Worm (Caenorhabditis elegans): Measurements from ENCODE around the gene DH11.2.

DNA sequence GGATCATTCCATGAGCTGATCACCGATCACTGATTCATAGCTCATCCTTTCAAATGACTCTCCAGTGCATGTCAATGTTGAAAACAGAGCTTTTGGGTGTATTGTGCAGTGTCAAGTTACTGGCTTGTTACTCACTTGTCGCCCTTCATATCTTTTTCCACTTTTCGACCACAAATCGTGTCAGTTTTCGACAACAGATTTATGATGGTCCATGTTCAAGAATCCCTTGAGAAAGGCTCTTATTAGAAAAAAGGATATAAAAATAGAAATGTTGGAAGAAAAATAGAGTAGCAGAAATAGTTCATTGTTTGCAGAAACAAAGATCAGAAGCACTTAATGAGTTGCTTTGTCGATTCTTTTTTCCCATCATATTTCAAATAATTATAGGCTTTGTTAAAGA, 29.2 kb upstream of the DH11.2 start:
- TF ChIP-seq dpff-1 (tag; optimal IDR thresholded peaks at IDR 0.05), result no peak
- TF ChIP-seq nfya-2 (GFP tag; IDR thresholded peaks at IDR 0.05), result no peak
- TF ChIP-seq sea-2 (GFP tag; IDR thresholded peaks at IDR 0.05), result no peak
- no peak for TF ChIP-seq F57C9.4 (tag; optimal IDR thresholded peaks at IDR 0.05)
